Worm (Caenorhabditis elegans): ENCODE results near the gene pgp-5.

ce11 chrX:10821160-10821559, 37.9 kb downstream of the pgp-5 start:
- TF ChIP-seq unc-62 (GFP tag; optimal IDR thresholded peaks at IDR 0.05 in 1 of 2): peak in 1 of 2 experiments; percentile 65
- TF ChIP-seq unc-62 (tag; optimal IDR thresholded peaks at IDR 0.05): no peak
- no peak for TF ChIP-seq snpc-4 (tag; optimal IDR thresholded peaks at IDR 0.05)
- TF ChIP-seq fos-1 (tag; optimal IDR thresholded peaks at IDR 0.05): no peak

All from whole organism, L4 larva.